Fruit fly (Drosophila melanogaster): Measurements from ENCODE around the gene Jasper.

Jasper gene

dm6 chr3R:30102806-30103619 lies 50.7 kb downstream of the Jasper start (continued):
- TF ChIP-seq hth (optimal IDR thresholded peaks at IDR 0.05) (no peak), her (GFP tag; optimal IDR thresholded peaks at IDR 0.05) (no peak), gsb (GFP tag; IDR thresholded peaks at IDR 0.05) (no peak), Elba2 (GFP tag; optimal IDR thresholded peaks at IDR 0.05) (no peak), CG10267 (tag; optimal IDR thresholded peaks at IDR 0.05) (no peak), CG1647 (GFP tag; optimal IDR thresholded peaks at IDR 0.05) (no peak), CG9215 (GFP tag; IDR thresholded peaks at IDR 0.05) (no peak), Blimp-1 (GFP tag; optimal IDR thresholded peaks at IDR 0.05) (no peak), Rfx (GFP tag; IDR thresholded peaks at IDR 0.05) (peak; percentile 10; the same call in 1 of the 2 replicates), CG6654 (GFP tag; optimal IDR thresholded peaks at IDR 0.05) (no peak), chif (GFP tag; optimal IDR thresholded peaks at IDR 0.05) (no peak), CG9932 (GFP tag; IDR thresholded peaks at IDR 0.05) (no peak), CG4707 (GFP tag; optimal IDR thresholded peaks at IDR 0.05) (no peak), tx (GFP tag; optimal IDR thresholded peaks at IDR 0.05) (no peak), zen2 (GFP tag; IDR thresholded peaks at IDR 0.05; ENCODE audit: partially characterized antibody) (no peak), fd96Cb (tag; optimal IDR thresholded peaks at IDR 0.05) (no peak), Fer1 (GFP tag; optimal IDR thresholded peaks at IDR 0.05) (peak; percentile 48), sens (GFP tag) (no peak), Fer3 (tag; optimal IDR thresholded peaks at IDR 0.05) (no peak), Taf1 (GFP tag; IDR thresholded peaks at IDR 0.05) (no peak), BEAF-32 (GFP tag; optimal IDR thresholded peaks at IDR 0.05) (no peak), CG11723 (GFP tag; optimal IDR thresholded peaks at IDR 0.05) (no peak), ERR (GFP tag; optimal IDR thresholded peaks at IDR 0.05) (no peak), CG7928 (GFP tag; optimal IDR thresholded peaks at IDR 0.05) (no peak), CG6813 (GFP tag; optimal IDR thresholded peaks at IDR 0.05) (peak; percentile 18), CG1603 (tag; optimal IDR thresholded peaks at IDR 0.05) (no peak), YL-1 (GFP tag; optimal IDR thresholded peaks at IDR 0.05) (no peak), PHDP (tag; optimal IDR thresholded peaks at IDR 0.05) (no peak), CG15269 (tag; optimal IDR thresholded peaks at IDR 0.05) (no peak), ase (GFP tag; IDR thresholded peaks at IDR 0.05) (no peak), CG3995 (GFP tag; optimal IDR thresholded peaks at IDR 0.05) (no peak), CG33557 (GFP tag; optimal IDR thresholded peaks at IDR 0.05) (no peak), prd (optimal IDR thresholded peaks at IDR 0.05) (no peak), prd (GFP tag; IDR thresholded peaks at IDR 0.05) (no peak), sr (GFP tag; IDR thresholded peaks at IDR 0.05) (no peak), CG3407 (GFP tag; optimal IDR thresholded peaks at IDR 0.05) (no peak), tgo (GFP tag; IDR thresholded peaks at IDR 0.05) (no peak), Dfd (GFP tag; optimal IDR thresholded peaks at IDR 0.05) (no peak), zfh1 (GFP tag; IDR thresholded peaks at IDR 0.05) (no peak), kay (GFP tag; optimal IDR thresholded peaks at IDR 0.05) (no peak), CG17802 (tag; optimal IDR thresholded peaks at IDR 0.05) (no peak), CG17829 (tag; optimal IDR thresholded peaks at IDR 0.05) (no peak), gt (GFP tag; IDR thresholded peaks at IDR 0.05) (no peak), mld (GFP tag; IDR thresholded peaks at IDR 0.05; ENCODE audit: partially characterized antibody) (no peak), NFAT (GFP tag; IDR thresholded peaks at IDR 0.05) (peak; percentile 33; the same call in 1 of the 2 replicates), dimm (GFP tag; IDR thresholded peaks at IDR 0.05) (no peak), gcm2 (GFP tag; optimal IDR thresholded peaks at IDR 0.05) (no peak), Sry-β (GFP tag; optimal IDR thresholded peaks at IDR 0.05) (no peak), CG9817 (tag; optimal IDR thresholded peaks at IDR 0.05) (no peak), CG13775 (GFP tag; optimal IDR thresholded peaks at IDR 0.05) (no peak), tin (GFP tag; optimal IDR thresholded peaks at IDR 0.05) (no peak)
